Worm (Caenorhabditis elegans) whole organism, early embryonic: ENCODE measurements around the gene tbc-18.
A peak's percentile ranks its signal among the peaks of the same experiment; 100 is the strongest.

Source experiments
- aly-1 ChIP-seq: sonication (generic microtip); optimal IDR thresholded peaks from 2 replicates; lab custom pipeline; 2016; ENCODE audit warnings: missing genetic modification characterization, missing compliant biosample characterization
- ama-1 ChIP-seq: fragments of 150-350 bp; optimal IDR thresholded peaks from 2 replicates; lab custom pipeline; 2014
- ceh-36 ChIP-seq: sonication (generic microtip); optimal IDR thresholded peaks from 2 replicates; lab custom pipeline; 2016; ENCODE audit warnings: missing genetic modification characterization, inconsistent platforms, missing compliant biosample characterization
- ets-7 ChIP-seq: sonication (generic microtip); optimal IDR thresholded peaks from 2 replicates; lab custom pipeline; 2016; ENCODE audit warnings: missing genotype, missing genetic modification characterization, missing compliant biosample characterization
- flt-1 ChIP-seq: fragments of 200-800 bp; sonication (Bioruptor generic); IDR thresholded peaks from 2 replicates; pipeline ENCODE4 v1.3.6; 2022; ENCODE audit warnings: missing genetic modification characterization, missing compliant biosample characterization
- hmg-4 ChIP-seq: fragments of 200-800 bp; sonication (Bioruptor generic); optimal IDR thresholded peaks from 2 replicates; lab custom pipeline; 2018; ENCODE audit warnings: mild to moderate bottlenecking, missing genetic modification characterization, missing compliant biosample characterization
- pes-1 ChIP-seq: fragments of 200-800 bp; sonication (Bioruptor generic); IDR thresholded peaks from 2 replicates; pipeline ENCODE4 v1.3.6; 2022; ENCODE audit warnings: missing genetic modification reagents, missing genetic modification characterization, missing compliant biosample characterization
- scrt-1 ChIP-seq: fragments of 200-800 bp; sonication (Bioruptor generic); IDR thresholded peaks from 2 replicates; pipeline ENCODE4 v1.3.6; 2022; ENCODE audit warnings: missing genetic modification characterization, missing compliant biosample characterization
- sea-1 ChIP-seq: fragments of 200-800 bp; sonication (Bioruptor generic); conservative IDR thresholded peaks from 2 replicates; pipeline ENCODE4 v1.3.6; 2022; ENCODE audit warnings: missing genetic modification characterization, missing compliant biosample characterization
- tbx-11 ChIP-seq: fragments of 200-800 bp; sonication (Bioruptor generic); IDR thresholded peaks from 2 replicates; pipeline ENCODE4 v1.3.6; 2022; ENCODE audit warnings: missing genetic modification characterization, missing compliant biosample characterization
- tra-4 ChIP-seq: sonication (generic microtip); optimal IDR thresholded peaks from 2 replicates; lab custom pipeline; 2017; ENCODE audit warnings: missing genetic modification characterization, missing compliant biosample characterization

DNA sequence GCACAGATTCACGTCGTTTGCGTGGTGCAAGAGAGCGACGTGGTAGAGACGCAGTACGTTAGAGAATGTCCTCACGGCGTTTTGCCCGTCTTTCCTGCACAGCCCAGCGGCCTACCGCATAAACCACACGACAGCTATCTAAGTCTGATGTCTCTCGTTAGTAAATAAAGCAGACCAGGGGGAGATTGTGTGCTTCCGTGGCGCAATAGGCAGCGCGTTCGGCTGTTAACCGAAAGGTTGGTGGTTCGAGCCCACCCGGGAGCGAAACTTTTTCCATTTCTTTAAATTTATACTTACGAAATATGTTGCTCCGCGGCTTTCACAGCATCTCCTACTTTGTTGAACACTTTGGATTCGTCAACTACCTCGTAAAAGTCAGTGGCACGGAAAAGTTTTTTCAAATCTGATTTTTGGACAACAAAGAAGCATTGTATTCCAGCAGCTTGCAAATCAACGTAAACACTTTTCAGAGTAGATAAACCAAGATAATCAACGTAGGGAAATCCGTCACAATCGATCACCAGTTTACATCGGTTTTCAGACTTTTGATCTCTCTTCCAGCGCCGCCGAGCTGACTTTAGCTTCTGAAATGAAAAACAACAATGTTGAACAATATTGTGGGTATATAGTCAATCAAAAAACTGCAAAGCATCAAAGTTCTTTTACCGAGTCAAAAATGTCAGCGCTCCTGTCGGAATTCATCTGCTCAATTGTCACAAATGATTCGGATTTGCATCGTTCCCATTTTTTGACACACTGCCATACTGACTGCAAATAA lies 26.1 kb downstream of the tbc-18 start:
- no peak for TF ChIP-seq ama-1 (lab: Kevin White, UChicago)
- peak; percentile 85 for TF ChIP-seq tra-4 (tag; lab: Kevin White, UChicago)
- peak; percentile 96 for TF ChIP-seq tbx-11 (GFP tag; lab: Robert Waterston, UW)
- TF ChIP-seq pes-1 (GFP tag; lab: Robert Waterston, UW) = peak; percentile 97
- peak; percentile 98 for TF ChIP-seq scrt-1 (GFP tag; lab: Robert Waterston, UW)
- TF ChIP-seq ets-7 (tag; lab: Kevin White, UChicago) = peak; percentile 93
- peak; percentile 97 for TF ChIP-seq flt-1
- peak; percentile 91 for TF ChIP-seq ceh-36 (tag; lab: Kevin White, UChicago)
- TF ChIP-seq hmg-4 = peak; percentile 99
- TF ChIP-seq sea-1 (GFP tag; lab: Robert Waterston, UW) = peak; percentile 99
- TF ChIP-seq aly-1 (tag; lab: Kevin White, UChicago) = peak; percentile 98
